Fruit fly (Drosophila melanogaster) whole organism, pupa: Measurements from ENCODE around the gene Ogdh.
"Not testable (repeated sequence)": the region's sequence is repeated elsewhere in the genome, so short reads cannot be mapped to it uniquely, and the experiment has no call there.

Experiments used
- CG10348 ChIP-seq: fragments of 200-800 bp; sonication (Bioruptor generic); IDR thresholded peaks from 2 replicates; pipeline ENCODE4 v1.3.6; 2022; ENCODE audit warnings: missing biosample characterization, missing genetic modification characterization
- CG12605 ChIP-seq: fragments of 200-800 bp; sonication (Bioruptor generic); IDR thresholded peaks from 2 replicates; pipeline ENCODE4 v1.3.6; 2022; ENCODE audit warnings: missing biosample characterization, missing genetic modification characterization
- CG13204 ChIP-seq: fragments of 200-800 bp; sonication (Bioruptor generic); optimal IDR thresholded peaks from 2 replicates; lab custom pipeline; 2018; ENCODE audit warnings: missing biosample characterization, mild to moderate bottlenecking, missing genetic modification characterization, moderate library complexity
- CG14655 ChIP-seq: fragments of 200-800 bp; sonication (Bioruptor generic); optimal IDR thresholded peaks from 3 replicates; lab custom pipeline; 2017; ENCODE audit warnings: mild to moderate bottlenecking, missing biosample characterization, missing genetic modification reagents, missing genetic modification characterization
- CG15710 ChIP-seq: fragments of 200-800 bp; sonication (Bioruptor generic); optimal IDR thresholded peaks from 2 replicates; lab custom pipeline; 2018; ENCODE audit warnings: missing biosample characterization, mild to moderate bottlenecking, missing genetic modification characterization, moderate library complexity
- CG17806 ChIP-seq: fragments of 200-800 bp; sonication (Bioruptor generic); optimal IDR thresholded peaks from 2 replicates; lab custom pipeline; 2018; ENCODE audit warnings: missing biosample characterization, mild to moderate bottlenecking, missing genetic modification characterization, moderate library complexity
- CG32121 ChIP-seq: fragments of 200-800 bp; sonication (Bioruptor generic); IDR thresholded peaks from 2 replicates; pipeline ENCODE4 v1.3.6; 2022; ENCODE audit warnings: missing biosample characterization, missing genetic modification characterization
- CG34367 ChIP-seq: fragments of 200-800 bp; sonication (Bioruptor generic); optimal IDR thresholded peaks from 2 replicates; lab custom pipeline; 2018; ENCODE audit warnings: missing biosample characterization, mild to moderate bottlenecking, missing genetic modification characterization
- CG4496 ChIP-seq: fragments of 200-800 bp; sonication (Bioruptor generic); IDR thresholded peaks from 3 replicates; pipeline ENCODE4 v1.3.6; 2022; ENCODE audit warnings: missing biosample characterization, missing genetic modification characterization
- CG8159 ChIP-seq: fragments of 200-800 bp; sonication (Bioruptor generic); optimal IDR thresholded peaks from 3 replicates; lab custom pipeline; 2018; ENCODE audit warnings: missing biosample characterization, mild to moderate bottlenecking, missing genetic modification characterization, moderate library complexity
- CG8301 ChIP-seq: fragments of 200-800 bp; sonication (Bioruptor generic); optimal IDR thresholded peaks from 2 replicates; lab custom pipeline; 2018; ENCODE audit warnings: missing biosample characterization, mild to moderate bottlenecking, missing genetic modification characterization
- CG9948 ChIP-seq: fragments of 200-800 bp; sonication (Bioruptor generic); optimal IDR thresholded peaks from 2 replicates; lab custom pipeline; 2018; ENCODE audit warnings: missing biosample characterization, mild to moderate bottlenecking, missing genetic modification characterization, moderate library complexity
- D1 ChIP-seq: fragments of 200-800 bp; sonication (Bioruptor generic); optimal IDR thresholded peaks from 2 replicates; lab custom pipeline; 2018; ENCODE audit warnings: missing biosample characterization, mild to moderate bottlenecking, missing genetic modification characterization, moderate library complexity
- EcR ChIP-seq: fragments of 200-800 bp; sonication (Bioruptor generic); optimal IDR thresholded peaks from 3 replicates; lab custom pipeline; 2019; ENCODE audit warnings: missing biosample characterization, missing genetic modification characterization, mild to moderate bottlenecking, moderate library complexity, missing genetic modification reagents
- Ets98B ChIP-seq: fragments of 200-800 bp; sonication (Bioruptor generic); IDR thresholded peaks from 2 replicates; pipeline ENCODE4 v1.3.6; 2022; ENCODE audit warnings: missing biosample characterization, missing genetic modification characterization
- Pif1A ChIP-seq: fragments of 200-800 bp; sonication (Bioruptor generic); optimal IDR thresholded peaks from 3 replicates; lab custom pipeline; 2016; ENCODE audit warnings: missing biosample characterization, missing genetic modification characterization
- Pif1B ChIP-seq: fragments of 200-800 bp; sonication (Bioruptor generic); optimal IDR thresholded peaks from 3 replicates; lab custom pipeline; 2016; ENCODE audit warnings: missing biosample characterization, missing genetic modification characterization
- Snoo ChIP-seq: fragments of 200-800 bp; sonication (Bioruptor generic); optimal IDR thresholded peaks from 3 replicates; lab custom pipeline; 2017; ENCODE audit warnings: missing biosample characterization, mild to moderate bottlenecking, missing genetic modification characterization, inconsistent platforms
- fd96Ca ChIP-seq: fragments of 200-800 bp; sonication (Bioruptor generic); IDR thresholded peaks from 3 replicates; pipeline ENCODE4 v1.3.6; 2022; ENCODE audit warnings: missing biosample characterization, missing genetic modification characterization
- gl ChIP-seq: fragments of 200-800 bp; sonication (Bioruptor generic); optimal IDR thresholded peaks from 2 replicates; lab custom pipeline; 2018; ENCODE audit warnings: missing biosample characterization, mild to moderate bottlenecking, missing genetic modification characterization
- rn ChIP-seq: fragments of 200-800 bp; sonication (Bioruptor generic); IDR thresholded peaks from 2 replicates; pipeline ENCODE4 v1.3.6; 2022; ENCODE audit warnings: missing biosample characterization, missing genetic modification characterization

The Ogdh gene

dm6 chr3L:16954522-16954921, at the start of gene Ogdh:
Gene Ogdh (plus strand): TSS chr3L:16954822.
- not testable (repeated sequence) for TF ChIP-seq EcR (GFP tag; lab: Kevin White, UChicago); CG8301 (tag; lab: Kevin White, UChicago); gl

DNA sequence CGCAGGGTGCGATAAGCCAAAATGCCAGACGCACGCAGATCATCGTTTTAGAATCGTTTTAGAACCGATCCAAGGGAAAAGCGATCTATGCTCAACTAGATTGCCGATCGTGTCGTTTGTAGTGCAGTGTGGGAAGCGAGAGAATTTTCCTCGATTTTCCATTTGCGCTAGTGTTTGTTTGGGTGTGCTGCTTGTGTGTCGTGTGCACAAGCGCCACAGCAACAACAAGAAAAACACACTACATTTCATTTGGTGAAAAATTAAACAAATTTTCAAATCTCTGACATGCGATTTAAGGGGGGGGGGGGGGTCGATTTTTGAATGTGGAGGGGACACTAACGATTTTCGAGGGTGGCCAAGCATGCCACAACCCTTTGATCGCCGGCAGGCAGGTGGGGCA, 44.2 kb upstream of the Ogdh start:
- TF ChIP-seq rn (GFP tag; lab: Robert Waterston, UW) (no peak), CG12605 (GFP tag; lab: Robert Waterston, UW) (no peak), CG15710 (tag; lab: Kevin White, UChicago) (no peak), CG8159 (tag; lab: Kevin White, UChicago) (no peak), Ets98B (no peak), CG9948 (no peak), Pif1B (GFP tag; lab: Kevin White, UChicago) (no peak), CG14655 (no peak), Snoo (tag; lab: Kevin White, UChicago) (no peak), CG13204 (GFP tag; lab: Kevin White, UChicago) (no peak), CG8301 (tag; lab: Kevin White, UChicago) (no peak), D1 (tag; lab: Kevin White, UChicago) (no peak), CG34367 (tag; lab: Kevin White, UChicago) (no peak), CG4496 (no peak), CG10348 (no peak), CG32121 (GFP tag; lab: Robert Waterston, UW) (no peak), gl (no peak), fd96Ca (no peak)

DNA sequence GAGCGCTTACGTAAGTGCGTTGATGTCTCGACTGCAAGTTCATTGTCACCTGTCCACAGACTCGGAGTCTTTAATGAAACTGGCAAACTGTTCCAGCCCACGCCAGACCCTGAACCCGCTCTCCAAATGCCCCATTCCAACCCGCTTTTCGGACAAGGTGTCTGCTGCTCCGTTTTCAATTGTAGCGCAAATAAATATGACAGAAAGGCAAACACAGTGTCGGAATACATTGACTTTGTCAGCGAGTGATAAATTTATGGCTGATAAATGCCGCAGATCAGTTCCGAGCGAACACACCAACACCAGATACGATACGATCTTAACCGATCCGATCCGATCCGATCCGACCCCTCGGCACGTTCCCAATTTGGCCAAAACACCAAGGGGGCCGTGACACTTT, 40.5 kb upstream of the Ogdh start:
- TF ChIP-seq CG13204 (GFP tag; lab: Kevin White, UChicago) (no peak), EcR (GFP tag; lab: Kevin White, UChicago) (peak; percentile 80)

- TF ChIP-seq Snoo (tag; lab: Kevin White, UChicago): peak; percentile 42
- TF ChIP-seq D1 (tag; lab: Kevin White, UChicago): peak; percentile 70
- TF ChIP-seq CG9948: peak; percentile 85
- TF ChIP-seq CG12605 (GFP tag; lab: Robert Waterston, UW): peak; percentile 89
- peak; percentile 87 for TF ChIP-seq Ets98B
- peak; percentile 35; the same call in 1 of the 2 replicates for TF ChIP-seq rn (GFP tag; lab: Robert Waterston, UW)
- TF ChIP-seq CG32121 (GFP tag; lab: Robert Waterston, UW): peak; percentile 89
- peak; percentile 59 for TF ChIP-seq gl
- peak; percentile 91 for TF ChIP-seq CG4496
- TF ChIP-seq Pif1A (GFP tag; lab: Kevin White, UChicago): peak; percentile 63
- peak; percentile 82 for TF ChIP-seq CG17806 (tag; lab: Kevin White, UChicago)
- TF ChIP-seq Pif1B (GFP tag; lab: Kevin White, UChicago): peak; percentile 68
- TF ChIP-seq CG34367 (tag; lab: Kevin White, UChicago): peak; percentile 75
- peak; percentile 88 for TF ChIP-seq fd96Ca
- TF ChIP-seq CG8301 (tag; lab: Kevin White, UChicago): peak; percentile 88
- TF ChIP-seq CG15710 (tag; lab: Kevin White, UChicago): peak; percentile 71
- TF ChIP-seq EcR (GFP tag; lab: Kevin White, UChicago): peak; percentile 47
- peak; percentile 84 for TF ChIP-seq CG8159 (tag; lab: Kevin White, UChicago)
- TF ChIP-seq CG10348: no peak
- peak; percentile 37 for TF ChIP-seq CG13204 (GFP tag; lab: Kevin White, UChicago)
- peak; percentile 89 for TF ChIP-seq CG14655
Observed at dm6 chr3L:16915766-16916476, 38.7 kb upstream of the Ogdh start.

dm6 chr3L:16917409-16918173, 37.0 kb upstream of the Ogdh start:
- TF ChIP-seq CG32121 (GFP tag; lab: Robert Waterston, UW) (0 out of 2 replicates have a peak, but pooled peaks have one; percentile 10), CG8301 (tag; lab: Kevin White, UChicago) (no peak), CG15710 (tag; lab: Kevin White, UChicago) (no peak), CG8159 (tag; lab: Kevin White, UChicago) (no peak), CG4496 (no peak)

DNA sequence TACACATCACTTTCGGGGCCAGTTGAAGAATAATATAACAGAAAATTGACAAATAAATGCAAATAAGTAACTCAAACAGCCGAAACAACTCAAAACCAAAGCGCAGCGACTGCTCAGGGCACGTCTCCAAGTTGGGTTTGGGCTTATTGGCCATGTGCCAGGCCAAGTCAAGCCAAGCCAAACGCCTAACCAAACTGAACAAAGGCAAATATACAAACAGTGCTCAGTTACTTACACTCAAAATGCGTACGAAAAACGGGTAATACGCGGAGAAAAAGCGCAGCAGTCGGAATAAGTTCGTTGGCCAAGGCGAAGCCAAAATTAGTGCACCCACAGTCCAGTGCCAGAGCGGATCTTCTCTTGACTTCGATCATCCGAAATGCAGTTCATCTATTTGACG, 31.7 kb upstream of the Ogdh start, which contains the start of gene CG13028:
Gene CG13028, plus strand, starts transcription at position 301 of the 400 bp plus-strand sequence.
- TF ChIP-seq fd96Ca: no peak

- TF ChIP-seq EcR (GFP tag; lab: Kevin White, UChicago) (peak; percentile 79), CG17806 (tag; lab: Kevin White, UChicago) (no peak), CG4496 (no peak; the same call in 2 of the 3 replicates), CG34367 (tag; lab: Kevin White, UChicago) (no peak)
- TF ChIP-seq, all 21 proteins: peak for 1
Observed at dm6 chr3L:16927375-16927774, 27.2 kb upstream of the Ogdh start, which contains the start of gene CG13023. Gene CG13023 (minus strand): TSS chr3L:16927434.
